Worm (Caenorhabditis elegans): ENCODE results near the gene ZK813.1.

DNA sequence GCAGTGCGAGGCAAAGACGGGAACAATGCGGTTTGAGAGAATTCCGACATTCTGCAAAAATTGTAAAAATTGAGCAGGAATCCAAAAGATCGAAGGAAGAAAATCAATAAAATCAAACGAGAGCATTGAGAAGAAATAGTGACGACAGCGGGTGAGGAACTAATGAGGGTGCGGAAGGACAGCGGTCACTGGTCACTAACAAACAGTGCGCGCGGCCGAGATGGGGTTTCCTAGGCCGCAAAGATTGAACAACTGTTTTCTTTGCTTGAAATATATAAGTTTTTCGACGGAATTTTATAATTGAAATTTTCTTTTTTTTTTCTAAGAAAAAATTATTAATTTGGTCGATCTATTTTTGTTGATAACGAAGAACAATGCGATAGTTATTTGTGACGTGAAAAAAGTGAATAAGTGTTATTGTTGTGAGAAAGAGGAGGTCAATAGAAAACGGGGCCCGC lies 34.5 kb upstream of the ZK813.1 start, which contains the start of gene unc-78:
- TF ChIP-seq skn-1 (tag; optimal IDR thresholded peaks at IDR 0.05) (no peak), nhr-237 (tag; optimal IDR thresholded peaks at IDR 0.05) (no peak), elt-1 (tag; optimal IDR thresholded peaks at IDR 0.05) (no peak), nhr-25 (tag; optimal IDR thresholded peaks at IDR 0.05) (no peak), ama-1 (optimal IDR thresholded peaks at IDR 0.05) (no peak), nhr-11 (tag; optimal IDR thresholded peaks at IDR 0.05) (no peak), unc-55 (GFP tag; optimal IDR thresholded peaks at IDR 0.05) (no peak), unc-62 (GFP tag; optimal IDR thresholded peaks at IDR 0.05) (no peak), egl-27 (tag; optimal IDR thresholded peaks at IDR 0.05) (no peak), alr-1 (tag; optimal IDR thresholded peaks at IDR 0.05) (no peak), unc-39 (tag; optimal IDR thresholded peaks at IDR 0.05) (no peak)

All from whole organism, L2 larva.